Fruit fly (Drosophila melanogaster) whole organism, embryonic: ENCODE measurements around the gene CG31823.
A peak's percentile ranks its signal among the peaks of the same experiment; 100 is the strongest.

Source experiments
- CG10274 ChIP-seq: fragments of 200-800 bp; sonication (Bioruptor generic); optimal IDR thresholded peaks from 3 replicates; lab custom pipeline; 2017; ENCODE audit warnings: missing biosample characterization, mild to moderate bottlenecking, missing genetic modification characterization
- CG10654 ChIP-seq: fragments of 200-800 bp; sonication (Bioruptor generic); optimal IDR thresholded peaks from 2 replicates; lab custom pipeline; 2016; ENCODE audit warnings: missing biosample characterization, missing genetic modification characterization
- CG11093 ChIP-seq: fragments of 200-800 bp; sonication (Bioruptor generic); IDR thresholded peaks from 3 replicates; pipeline ENCODE4 v1.3.6; 2022; ENCODE audit warnings: missing biosample characterization, missing genetic modification characterization
- CG13894 ChIP-seq: fragments of 200-800 bp; sonication (Bioruptor generic); optimal IDR thresholded peaks from 3 replicates; lab custom pipeline; 2018; ENCODE audit warnings: missing biosample characterization, mild to moderate bottlenecking, missing genetic modification characterization, moderate library complexity
- CG15011 ChIP-seq: fragments of 200-800 bp; sonication (Bioruptor generic); optimal IDR thresholded peaks from 3 replicates; lab custom pipeline; 2018; ENCODE audit warnings: missing biosample characterization, mild to moderate bottlenecking, missing genetic modification characterization
- CG15269 ChIP-seq: fragments of 200-800 bp; sonication (Bioruptor generic); optimal IDR thresholded peaks from 2 replicates; lab custom pipeline; 2018; ENCODE audit warnings: missing biosample characterization, mild to moderate bottlenecking, missing genetic modification characterization, moderate library complexity
- CG1529 ChIP-seq: fragments of 200-800 bp; sonication (Bioruptor generic); optimal IDR thresholded peaks from 3 replicates; lab custom pipeline; 2018; ENCODE audit warnings: missing biosample characterization, missing genetic modification characterization
- CG16813 ChIP-seq: fragments of 200-800 bp; sonication (Bioruptor generic); IDR thresholded peaks from 3 replicates; pipeline ENCODE4 v1.3.6; 2022; ENCODE audit warnings: missing biosample characterization, missing genetic modification characterization; ENCODE audit not compliant: partially characterized antibody
- CG17186 ChIP-seq: fragments of 200-800 bp; sonication (Bioruptor generic); optimal IDR thresholded peaks from 3 replicates; lab custom pipeline; 2017; ENCODE audit warnings: missing biosample characterization, missing genetic modification reagents, missing genetic modification characterization
- CG18011 ChIP-seq: fragments of 200-800 bp; sonication (Bioruptor generic); optimal IDR thresholded peaks from 2 replicates; lab custom pipeline; 2017; ENCODE audit warnings: missing biosample characterization, missing genetic modification characterization, mild to moderate bottlenecking, moderate library complexity, missing genotype
- CG2120 ChIP-seq: fragments of 200-800 bp; sonication (Bioruptor generic); optimal IDR thresholded peaks from 3 replicates; lab custom pipeline; 2016; ENCODE audit warnings: missing biosample characterization, missing genetic modification characterization
- CG31365 ChIP-seq: fragments of 200-800 bp; sonication (Bioruptor generic); optimal IDR thresholded peaks from 2 replicates; lab custom pipeline; 2018; ENCODE audit warnings: missing biosample characterization, mild to moderate bottlenecking, missing genetic modification characterization
- CG3281 ChIP-seq: fragments of 200-800 bp; sonication (Bioruptor generic); optimal IDR thresholded peaks from 3 replicates; lab custom pipeline; 2017; ENCODE audit warnings: missing biosample characterization, mild to moderate bottlenecking, missing genetic modification characterization
- CG3838 ChIP-seq: fragments of 200-800 bp; sonication (Bioruptor generic); optimal IDR thresholded peaks from 3 replicates; lab custom pipeline; 2016; ENCODE audit warnings: missing biosample characterization, missing genetic modification characterization
- CG4707 ChIP-seq: fragments of 200-800 bp; sonication (Bioruptor generic); optimal IDR thresholded peaks from 2 replicates; lab custom pipeline; 2018; ENCODE audit warnings: missing biosample characterization, mild to moderate bottlenecking, missing genetic modification characterization, moderate library complexity
- CG4820 ChIP-seq: fragments of 200-800 bp; sonication (Bioruptor generic); optimal IDR thresholded peaks from 3 replicates; lab custom pipeline; 2016; ENCODE audit warnings: missing biosample characterization, missing genetic modification characterization
- CG6254 ChIP-seq: fragments of 200-800 bp; sonication (Bioruptor generic); optimal IDR thresholded peaks from 3 replicates; lab custom pipeline; 2017; ENCODE audit warnings: mild to moderate bottlenecking, missing biosample characterization, missing genetic modification reagents, missing genetic modification characterization
- CG6791 ChIP-seq: fragments of 200-800 bp; sonication (Bioruptor generic); IDR thresholded peaks from 3 replicates; pipeline ENCODE4 v1.3.6; 2022; ENCODE audit warnings: missing biosample characterization, missing genetic modification characterization; ENCODE audit not compliant: partially characterized antibody
- CG7271 ChIP-seq: fragments of 200-800 bp; sonication (Bioruptor generic); optimal IDR thresholded peaks from 2 replicates; lab custom pipeline; 2018; ENCODE audit warnings: missing biosample characterization, mild to moderate bottlenecking, missing genetic modification characterization, moderate library complexity
- CG8388 ChIP-seq: fragments of 200-800 bp; sonication (Bioruptor generic); optimal IDR thresholded peaks from 2 replicates; lab custom pipeline; 2019; ENCODE audit warnings: missing biosample characterization, mild to moderate bottlenecking, missing genetic modification characterization, moderate library complexity
- D19B ChIP-seq: fragments of 200-800 bp; sonication (Bioruptor generic); optimal IDR thresholded peaks from 2 replicates; lab custom pipeline; 2017; ENCODE audit warnings: missing biosample characterization, mild to moderate bottlenecking, missing genetic modification characterization
- Hmr ChIP-seq: fragments of 200-800 bp; sonication (Bioruptor generic); optimal IDR thresholded peaks from 3 replicates; lab custom pipeline; 2017; ENCODE audit warnings: mild to moderate bottlenecking, missing biosample characterization, missing genetic modification reagents, missing genetic modification characterization
- MESR4 ChIP-seq: fragments of 200-800 bp; sonication (Bioruptor generic); optimal IDR thresholded peaks from 2 replicates; lab custom pipeline; 2018; ENCODE audit warnings: missing biosample characterization, mild to moderate bottlenecking, missing genetic modification characterization, moderate library complexity
- Neu2 ChIP-seq: fragments of 200-800 bp; sonication (Bioruptor generic); optimal IDR thresholded peaks from 3 replicates; lab custom pipeline; 2016; ENCODE audit warnings: missing biosample characterization, missing genetic modification characterization, borderline replicate concordance
- Opbp ChIP-seq: fragments of 200-800 bp; sonication (Bioruptor generic); IDR thresholded peaks from 3 replicates; pipeline ENCODE4 v1.3.6; 2022; ENCODE audit warnings: missing biosample characterization, missing genetic modification characterization; ENCODE audit not compliant: partially characterized antibody
- Sox100B ChIP-seq: fragments of 200-800 bp; sonication (Bioruptor generic); optimal IDR thresholded peaks from 3 replicates; lab custom pipeline; 2018; ENCODE audit warnings: missing biosample characterization, mild to moderate bottlenecking, missing genetic modification characterization
- Tbp ChIP-seq: fragments of >200 bp; optimal IDR thresholded peaks from 2 replicates; lab custom pipeline; 2018; ENCODE audit warnings: missing biosample characterization, missing genetic modification characterization
- Trl ChIP-seq, 3 experiments: fragments of >200 bp in 2 of 3; fragments of 200-800 bp in 1 of 3; sonication (Bioruptor generic) in 1 of 3; optimal IDR thresholded peaks; 2 replicates in 1 of 3; 3 replicates in 2 of 3; lab custom pipeline; 2016 to 2017; ENCODE audit warnings: missing biosample characterization in 1 of 3, missing genetic modification characterization in 1 of 3
- Xbp1 ChIP-seq: fragments of 200-800 bp; sonication (Bioruptor generic); optimal IDR thresholded peaks from 3 replicates; lab custom pipeline; 2016; ENCODE audit warnings: missing biosample characterization, mild to moderate bottlenecking, missing genetic modification characterization
- aop ChIP-seq: fragments of 200-800 bp; sonication (Bioruptor generic); IDR thresholded peaks from 2 replicates; pipeline ENCODE4 v1.3.6; 2022; ENCODE audit warnings: missing biosample characterization, missing genetic modification characterization
- ap ChIP-seq: fragments of 200-800 bp; sonication (Bioruptor generic); IDR thresholded peaks from 2 replicates; pipeline ENCODE4 v1.3.6; 2022; ENCODE audit warnings: missing biosample characterization, missing genetic modification characterization
- bab2 ChIP-seq: fragments of 200-800 bp; sonication (Bioruptor generic); optimal IDR thresholded peaks from 2 replicates; lab custom pipeline; 2016; ENCODE audit warnings: missing biosample characterization, missing genetic modification characterization
- bcd ChIP-seq: fragments of 200-800 bp; sonication (Bioruptor generic); optimal IDR thresholded peaks from 2 replicates; lab custom pipeline; 2017; ENCODE audit warnings: missing biosample characterization, mild to moderate bottlenecking, missing genetic modification characterization
- cwo ChIP-seq: fragments of 200-800 bp; sonication (Bioruptor generic); optimal IDR thresholded peaks from 3 replicates; lab custom pipeline; 2017; ENCODE audit warnings: missing biosample characterization, missing genetic modification characterization, mild to moderate bottlenecking, moderate library complexity, missing genetic modification reagents
- da ChIP-seq: fragments of 200-800 bp; sonication (Bioruptor generic); optimal IDR thresholded peaks from 2 replicates; lab custom pipeline; 2016; ENCODE audit warnings: missing biosample characterization, missing genetic modification characterization
- emc ChIP-seq: fragments of 200-800 bp; sonication (Bioruptor generic); optimal IDR thresholded peaks from 2 replicates; lab custom pipeline; 2016; ENCODE audit warnings: missing biosample characterization, missing genetic modification characterization
- ems ChIP-seq: fragments of 200-800 bp; sonication (Bioruptor generic); optimal IDR thresholded peaks from 3 replicates; lab custom pipeline; 2016; ENCODE audit warnings: missing biosample characterization, missing genetic modification characterization
- fd3F ChIP-seq: fragments of 200-800 bp; sonication (Bioruptor generic); optimal IDR thresholded peaks from 2 replicates; lab custom pipeline; 2018; ENCODE audit warnings: missing biosample characterization, mild to moderate bottlenecking, missing genetic modification characterization, moderate library complexity
- ftz-f1 ChIP-seq: fragments of 200-800 bp; sonication (Bioruptor generic); optimal IDR thresholded peaks from 2 replicates; lab custom pipeline; 2016; ENCODE audit warnings: missing biosample characterization, missing genetic modification characterization
- gro ChIP-seq: fragments of 200-800 bp; sonication (Bioruptor generic); optimal IDR thresholded peaks from 2 replicates; lab custom pipeline; 2016; ENCODE audit warnings: missing biosample characterization, missing genetic modification characterization
- ham ChIP-seq: fragments of 200-800 bp; sonication (Bioruptor generic); IDR thresholded peaks from 2 replicates; pipeline ENCODE4 v1.3.6; 2022; ENCODE audit warnings: missing biosample characterization, missing genetic modification characterization
- kay ChIP-seq: fragments of 200-800 bp; sonication (Bioruptor generic); optimal IDR thresholded peaks from 2 replicates; lab custom pipeline; 2016; ENCODE audit warnings: missing biosample characterization, missing genetic modification characterization
- lmd ChIP-seq: fragments of 200-800 bp; sonication (Bioruptor generic); IDR thresholded peaks from 2 replicates; pipeline ENCODE4 v1.3.6; 2022; ENCODE audit warnings: missing biosample characterization, missing genetic modification characterization
- nerfin-2 ChIP-seq: fragments of 200-800 bp; sonication (Bioruptor generic); IDR thresholded peaks from 2 replicates; pipeline ENCODE4 v1.3.6; 2022; ENCODE audit warnings: missing biosample characterization, missing genetic modification characterization; ENCODE audit not compliant: partially characterized antibody
- onecut ChIP-seq: fragments of 200-800 bp; sonication (Bioruptor generic); IDR thresholded peaks from 2 replicates; pipeline ENCODE4 v1.3.6; 2022; ENCODE audit warnings: missing biosample characterization, missing genetic modification characterization
- pita ChIP-seq: fragments of 200-800 bp; sonication (Bioruptor generic); optimal IDR thresholded peaks from 2 replicates; lab custom pipeline; 2017; ENCODE audit warnings: missing biosample characterization, mild to moderate bottlenecking, missing genetic modification characterization
- pros ChIP-seq: fragments of 200-800 bp; sonication (Bioruptor generic); optimal IDR thresholded peaks from 3 replicates; lab custom pipeline; 2019; ENCODE audit warnings: missing biosample characterization, mild to moderate bottlenecking, missing genetic modification characterization, moderate library complexity
- run ChIP-seq: fragments of 200-800 bp; sonication (Bioruptor generic); optimal IDR thresholded peaks from 3 replicates; lab custom pipeline; 2018; ENCODE audit warnings: missing biosample characterization, mild to moderate bottlenecking, missing genetic modification characterization
- tna ChIP-seq: fragments of 200-800 bp; sonication (Bioruptor generic); IDR thresholded peaks from 2 replicates; pipeline ENCODE4 v1.3.6; 2022; ENCODE audit warnings: missing biosample characterization, missing genetic modification characterization; ENCODE audit not compliant: partially characterized antibody
- zen2 ChIP-seq: fragments of 200-800 bp; sonication (Bioruptor generic); IDR thresholded peaks from 3 replicates; pipeline ENCODE4 v1.3.6; 2022; ENCODE audit warnings: missing biosample characterization, missing genetic modification characterization; ENCODE audit not compliant: partially characterized antibody

The CG31823 gene

DNA sequence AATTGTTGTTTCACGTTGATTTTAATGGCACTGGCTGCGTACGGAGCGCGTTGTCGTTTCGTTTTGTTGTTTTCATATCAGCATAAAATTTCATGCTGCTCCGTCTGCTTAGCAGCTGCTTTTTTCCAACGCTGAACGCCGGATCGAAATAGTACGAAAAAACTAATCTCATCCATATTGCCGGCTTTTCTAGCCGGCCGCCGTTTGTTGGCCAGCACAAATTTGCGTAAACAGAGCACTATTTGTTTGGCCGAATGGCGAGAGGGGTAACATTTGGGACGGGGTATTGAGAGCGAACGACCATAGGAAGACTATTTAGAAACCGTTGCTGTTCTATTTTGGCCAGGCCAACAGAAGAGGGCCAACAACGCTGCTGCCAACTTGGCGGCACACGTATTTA is 9.5 kb upstream of the CG31823 start (continued):
- peak; percentile 13 for TF ChIP-seq pros
- no peak for TF ChIP-seq Xbp1 (GFP tag; lab: Kevin White, UChicago)
- no peak for TF ChIP-seq CG7271 (tag; lab: Kevin White, UChicago)
- TF ChIP-seq CG4707 (GFP tag; lab: Kevin White, UChicago), result no peak
- TF ChIP-seq CG18011, result no peak
- no peak for TF ChIP-seq CG8388 (GFP tag; lab: Kevin White, UChicago)
- no peak for TF ChIP-seq emc
- TF ChIP-seq Opbp, result peak; percentile 50; the same call in 1 of the 3 replicates
- TF ChIP-seq Sox100B (GFP tag; lab: Kevin White, UChicago), result no peak
- TF ChIP-seq CG6254, result no peak
- no peak for TF ChIP-seq aop (GFP tag; lab: Robert Waterston, UW)
- peak; percentile 83 for TF ChIP-seq CG15269 (tag; lab: Kevin White, UChicago)
- no peak; the same call in 1 of the 2 replicates for TF ChIP-seq onecut (GFP tag; lab: Robert Waterston, UW)
- TF ChIP-seq tna (GFP tag; lab: Robert Waterston, UW), result 0 out of 2 replicates have a peak, but pooled peaks have one; percentile 26
- no peak for TF ChIP-seq CG15011 (GFP tag; lab: Kevin White, UChicago)
- no peak for TF ChIP-seq Tbp (GFP tag; lab: Kevin White, UChicago)
- no peak for TF ChIP-seq ham (GFP tag; lab: Robert Waterston, UW)
- peak in 1 of 2 experiments; percentile 13 for TF ChIP-seq Trl (optimal IDR thresholded peaks at IDR 0.05; lab: Kevin White, UChicago)
- TF ChIP-seq Trl (GFP tag; optimal IDR thresholded peaks at IDR 0.05; lab: Kevin White, UChicago), result no peak
- TF ChIP-seq CG13894 (tag; lab: Kevin White, UChicago), result peak; percentile 39
- no peak for TF ChIP-seq lmd (GFP tag; lab: Robert Waterston, UW)
- no peak for TF ChIP-seq CG17186 (GFP tag; lab: Kevin White, UChicago)
- peak; percentile 35 for TF ChIP-seq Hmr (GFP tag; lab: Kevin White, UChicago)
- peak; percentile 96 for TF ChIP-seq ftz-f1 (GFP tag; lab: Kevin White, UChicago)
- no peak for TF ChIP-seq nerfin-2 (GFP tag; lab: Robert Waterston, UW)
- TF ChIP-seq CG6791 (GFP tag; lab: Robert Waterston, UW), result 0 out of 3 replicates have a peak, but pooled peaks have one; percentile 27
- TF ChIP-seq fd3F, result peak; percentile 6
- no peak for TF ChIP-seq zen2
- no peak for TF ChIP-seq bcd
- TF ChIP-seq pita (GFP tag; lab: Kevin White, UChicago), result no peak
- TF ChIP-seq D19B (GFP tag; lab: Kevin White, UChicago), result no peak
- TF ChIP-seq ap (GFP tag; lab: Robert Waterston, UW), result no peak
- no peak for TF ChIP-seq bab2 (GFP tag; lab: Kevin White, UChicago)
- no peak for TF ChIP-seq CG16813
- TF ChIP-seq CG31365 (tag; lab: Kevin White, UChicago), result no peak
- TF ChIP-seq CG4820 (GFP tag; lab: Kevin White, UChicago), result no peak
- TF ChIP-seq Neu2 (GFP tag; lab: Kevin White, UChicago), result no peak
- TF ChIP-seq cwo, result peak; percentile 61
- TF ChIP-seq CG3838 (GFP tag; lab: Kevin White, UChicago), result no peak
- TF ChIP-seq kay (GFP tag; lab: Kevin White, UChicago), result no peak
- no peak for TF ChIP-seq CG10654 (GFP tag; lab: Kevin White, UChicago)
- TF ChIP-seq gro (GFP tag; lab: Kevin White, UChicago), result peak; percentile 50
- no peak for TF ChIP-seq MESR4 (GFP tag; lab: Kevin White, UChicago)
- no peak for TF ChIP-seq CG10274 (GFP tag; lab: Kevin White, UChicago)
- TF ChIP-seq CG11093 (GFP tag; lab: Robert Waterston, UW), result no peak
- TF ChIP-seq run (tag; lab: Kevin White, UChicago), result no peak
- no peak for TF ChIP-seq da (GFP tag; lab: Kevin White, UChicago)
- no peak for TF ChIP-seq CG3281
- no peak for TF ChIP-seq ems (GFP tag; lab: Kevin White, UChicago)
- peak; percentile 23 for TF ChIP-seq CG2120 (GFP tag; lab: Kevin White, UChicago)
- TF ChIP-seq CG1529 (GFP tag; lab: Kevin White, UChicago), result no peak
